Worm (Caenorhabditis elegans) whole organism, L3 larva: ENCODE results near the gene atg-13.

Experiments used
- R02D3.7 ChIP-seq: fragments of 150-350 bp; optimal IDR thresholded peaks from 2 replicates; lab custom pipeline; 2014; ENCODE audit warnings: missing biosample characterization, missing genetic modification characterization
- ama-1 ChIP-seq: fragments of 150-350 bp; optimal IDR thresholded peaks from 2 replicates; lab custom pipeline; 2018
- ceh-16 ChIP-seq: sonication (generic microtip); optimal IDR thresholded peaks from 2 replicates; lab custom pipeline; 2017; ENCODE audit warnings: missing biosample characterization, missing genetic modification characterization
- ceh-28 ChIP-seq: fragments of 150-350 bp; optimal IDR thresholded peaks from 2 replicates; lab custom pipeline; 2014; ENCODE audit warnings: missing biosample characterization, missing genetic modification reagents, missing genetic modification characterization
- daf-12 ChIP-seq: fragments of 150-350 bp; optimal IDR thresholded peaks from 2 replicates; lab custom pipeline; 2014; ENCODE audit warnings: missing biosample characterization, missing genetic modification reagents, missing genetic modification characterization
- egl-5 ChIP-seq: fragments of 150-350 bp; optimal IDR thresholded peaks from 2 replicates; lab custom pipeline; 2017; ENCODE audit warnings: missing biosample characterization, missing genetic modification reagents, missing genetic modification characterization, inconsistent platforms
- elt-1 ChIP-seq: fragments of 150-350 bp; optimal IDR thresholded peaks from 2 replicates; lab custom pipeline; 2014; ENCODE audit warnings: missing biosample characterization, missing genetic modification characterization
- elt-2 ChIP-seq: sonication (generic microtip); optimal IDR thresholded peaks from 2 replicates; lab custom pipeline; 2016; ENCODE audit warnings: missing genetic modification reagents, mild to moderate bottlenecking, missing genetic modification characterization, missing compliant biosample characterization
- elt-3 ChIP-seq, 3 experiments: fragments of 150-350 bp in 1 of 3; sonication (generic microtip) in 2 of 3; optimal IDR thresholded peaks; 2 replicates in 2 of 3; 4 replicates in 1 of 3; lab custom pipeline; 2014 to 2017; ENCODE audit warnings: missing biosample characterization in 3 of 3, missing genetic modification characterization in 3 of 3
- eor-1 ChIP-seq, 2 experiments: fragments of 150-350 bp; optimal IDR thresholded peaks; 2 replicates each; lab custom pipeline; 2014 to 2018; ENCODE audit warnings: missing biosample characterization in 2 of 2, missing genetic modification characterization in 2 of 2
- jun-1 ChIP-seq: fragments of 150-350 bp; optimal IDR thresholded peaks from 2 replicates; lab custom pipeline; 2014; ENCODE audit warnings: missing biosample characterization, missing genetic modification reagents, missing genetic modification characterization
- lin-39 ChIP-seq: fragments of 150-350 bp; optimal IDR thresholded peaks from 2 replicates; lab custom pipeline; 2018; ENCODE audit warnings: missing biosample characterization, missing genetic modification reagents, missing genetic modification characterization
- lsy-12 ChIP-seq: sonication (generic microtip); optimal IDR thresholded peaks from 2 replicates; lab custom pipeline; 2016; ENCODE audit warnings: mild to moderate bottlenecking, missing genetic modification characterization, missing compliant biosample characterization
- nfya-1 ChIP-seq: sonication (generic microtip); optimal IDR thresholded peaks from 2 replicates; lab custom pipeline; 2017; ENCODE audit warnings: missing genetic modification characterization, mild to moderate bottlenecking, missing compliant biosample characterization, antibody characterized with exemption, moderate library complexity; ENCODE audit not compliant: insufficient read depth
- nhr-11 ChIP-seq: fragments of 150-350 bp; optimal IDR thresholded peaks from 2 replicates; lab custom pipeline; 2014; ENCODE audit warnings: missing biosample characterization, missing genetic modification characterization
- nhr-12 ChIP-seq: fragments of 150-350 bp; optimal IDR thresholded peaks from 2 replicates; lab custom pipeline; 2014; ENCODE audit warnings: missing biosample characterization, missing genetic modification characterization
- nhr-23 ChIP-seq: fragments of 150-350 bp; optimal IDR thresholded peaks from 2 replicates; lab custom pipeline; 2014; ENCODE audit warnings: missing biosample characterization, missing genetic modification reagents, missing genetic modification characterization
- nhr-43 ChIP-seq: sonication (generic microtip); optimal IDR thresholded peaks from 2 replicates; lab custom pipeline; 2016; ENCODE audit warnings: mild to moderate bottlenecking, missing genetic modification characterization, missing compliant biosample characterization; ENCODE audit not compliant: poor library complexity, severe bottlenecking
- nhr-67 ChIP-seq: fragments of 150-350 bp; optimal IDR thresholded peaks from 2 replicates; lab custom pipeline; 2014; ENCODE audit warnings: missing biosample characterization, missing genetic modification characterization
- nhr-76 ChIP-seq: fragments of 150-350 bp; sonication (generic microtip); optimal IDR thresholded peaks from 5 replicates; lab custom pipeline; 2014; ENCODE audit warnings: missing biosample characterization, missing genetic modification characterization
- pha-4 ChIP-seq: fragments of 150-350 bp; optimal IDR thresholded peaks from 2 replicates; lab custom pipeline; 2014; ENCODE audit warnings: missing biosample characterization, missing genetic modification reagents, missing genetic modification characterization
- pqm-1 ChIP-seq: fragments of 150-350 bp; optimal IDR thresholded peaks from 2 replicates; lab custom pipeline; 2017; ENCODE audit warnings: missing biosample characterization, missing genetic modification characterization, inconsistent platforms
- sea-2 ChIP-seq: fragments of 150-350 bp; sonication (generic microtip); optimal IDR thresholded peaks from 4 replicates; lab custom pipeline; 2014; ENCODE audit warnings: missing biosample characterization, missing genetic modification reagents, missing genetic modification characterization
- skn-1 ChIP-seq: fragments of 150-350 bp; optimal IDR thresholded peaks from 2 replicates; lab custom pipeline; 2014; ENCODE audit warnings: missing biosample characterization, missing genetic modification characterization
- snpc-4 ChIP-seq: fragments of 150-350 bp; optimal IDR thresholded peaks from 2 replicates; lab custom pipeline; 2014; ENCODE audit warnings: missing biosample characterization, missing genetic modification characterization
- tbx-2 ChIP-seq: sonication (generic microtip); optimal IDR thresholded peaks from 2 replicates; lab custom pipeline; 2016; ENCODE audit warnings: mild to moderate bottlenecking, missing genetic modification characterization, missing compliant biosample characterization
- unc-39 ChIP-seq: sonication (generic microtip); optimal IDR thresholded peaks from 4 replicates; lab custom pipeline; 2017; ENCODE audit warnings: missing biosample characterization, missing genetic modification characterization
- unc-62 ChIP-seq: fragments of 150-350 bp; sonication (generic microtip); optimal IDR thresholded peaks from 4 replicates; lab custom pipeline; 2014; ENCODE audit warnings: missing biosample characterization, missing genetic modification reagents, missing genetic modification characterization
- zag-1 ChIP-seq: fragments of 150-350 bp; optimal IDR thresholded peaks from 2 replicates; lab custom pipeline; 2014; ENCODE audit warnings: missing biosample characterization, missing genetic modification characterization
- ztf-4 ChIP-seq: fragments of 150-350 bp; optimal IDR thresholded peaks from 2 replicates; lab custom pipeline; 2014; ENCODE audit warnings: missing biosample characterization, missing genetic modification characterization

The atg-13 gene

ce11 chrIII:8181581-8181980 lies 23.6 kb upstream of the atg-13 start, which contains the start of gene spc-2:
TSS of gene spc-2 (plus strand) at chrIII:8181881.
- no peak for TF ChIP-seq nhr-12

- TF ChIP-seq pha-4, result no peak
- no peak for TF ChIP-seq jun-1 (tag; lab: Kevin White, UChicago)
- TF ChIP-seq unc-39 (tag; lab: Kevin White, UChicago), result no peak
- TF ChIP-seq pqm-1 (tag; lab: Kevin White, UChicago), result no peak
- no peak for TF ChIP-seq zag-1
- TF ChIP-seq elt-1 (tag; lab: Kevin White, UChicago), result no peak
- no peak for TF ChIP-seq elt-3 (tag; optimal IDR thresholded peaks at IDR 0.05; lab: Kevin White, UChicago)
- no peak for TF ChIP-seq nhr-67 (tag; lab: Kevin White, UChicago)
- no peak for TF ChIP-seq ama-1 (lab: Kevin White, UChicago)
- no peak for TF ChIP-seq lsy-12 (tag; lab: Kevin White, UChicago)
- TF ChIP-seq nhr-12, result no peak
- no peak for TF ChIP-seq elt-2
- no peak for TF ChIP-seq snpc-4
- TF ChIP-seq unc-62 (GFP tag; lab: Kevin White, UChicago), result no peak
Observed at ce11 chrIII:8178924-8179323, 20.9 kb upstream of the atg-13 start, which contains the start of gene C50C3.5. TSS of gene C50C3.5 (plus strand) at chrIII:8179224.

ce11 chrIII:8176265-8176664 lies 18.3 kb upstream of the atg-13 start, which contains the start of gene C50C3.12:
TSS of gene C50C3.12 (plus strand) at chrIII:8176565.
- no peak for TF ChIP-seq ceh-28 (tag; lab: Kevin White, UChicago)
- no peak for TF ChIP-seq skn-1 (tag; lab: Kevin White, UChicago)
- no peak for TF ChIP-seq ceh-16 (tag; lab: Kevin White, UChicago)
- no peak for TF ChIP-seq ztf-4 (tag; lab: Kevin White, UChicago)
- no peak for TF ChIP-seq nhr-76 (tag; lab: Kevin White, UChicago)
- no peak for TF ChIP-seq eor-1 (tag; optimal IDR thresholded peaks at IDR 0.05; lab: Kevin White, UChicago)
- TF ChIP-seq nhr-43 (tag; lab: Kevin White, UChicago), result no peak
- no peak for TF ChIP-seq daf-12
- no peak for TF ChIP-seq pqm-1 (tag; lab: Kevin White, UChicago)
- TF ChIP-seq tbx-2 (tag; lab: Kevin White, UChicago), result no peak

- TF ChIP-seq nfya-1 (tag; lab: Kevin White, UChicago), result peak; percentile 86
- TF ChIP-seq nhr-12, result no peak
Observed at ce11 chrIII:8175263-8175662, 17.3 kb upstream of the atg-13 start.

- TF ChIP-seq pha-4 (no peak), jun-1 (tag; lab: Kevin White, UChicago) (no peak), lin-39 (tag; lab: Kevin White, UChicago) (peak; percentile 58), snpc-4 (no peak), tbx-2 (tag; lab: Kevin White, UChicago) (no peak), elt-3 (tag; optimal IDR thresholded peaks at IDR 0.05; lab: Kevin White, UChicago) (no peak), ceh-28 (tag; lab: Kevin White, UChicago) (no peak), nhr-23 (tag; lab: Kevin White, UChicago) (no peak), daf-12 (no peak), egl-5 (tag; lab: Kevin White, UChicago) (peak; percentile 54)
Observed at ce11 chrIII:8172609-8173133, 14.7 kb upstream of the atg-13 start.

- no peak for TF ChIP-seq egl-5 (tag; lab: Kevin White, UChicago)
- TF ChIP-seq R02D3.7 (tag; lab: Kevin White, UChicago), result no peak
- no peak for TF ChIP-seq sea-2 (GFP tag; lab: Kevin White, UChicago)
- TF ChIP-seq nhr-11 (tag; lab: Kevin White, UChicago), result no peak
Observed at ce11 chrIII:8164771-8165170, 6.8 kb upstream of the atg-13 start.
